Worm (Caenorhabditis elegans) whole organism, early embryonic: ENCODE results near the gene B0280.17.

Experiments used
- F13C5.2 ChIP-seq: sonication (generic microtip); optimal IDR thresholded peaks from 2 replicates; lab custom pipeline; 2017; ENCODE audit warnings: mild to moderate bottlenecking, missing genetic modification characterization, inconsistent platforms, missing compliant biosample characterization
- ceh-13 ChIP-seq: fragments of 200-800 bp; sonication (Bioruptor generic); optimal IDR thresholded peaks from 2 replicates; lab custom pipeline; 2018; ENCODE audit warnings: mild to moderate bottlenecking, missing genetic modification characterization, missing compliant biosample characterization
- ceh-36 ChIP-seq: sonication (generic microtip); optimal IDR thresholded peaks from 2 replicates; lab custom pipeline; 2016; ENCODE audit warnings: missing genetic modification characterization, inconsistent platforms, missing compliant biosample characterization
- flt-1 ChIP-seq: fragments of 200-800 bp; sonication (Bioruptor generic); IDR thresholded peaks from 2 replicates; pipeline ENCODE4 v1.3.6; 2022; ENCODE audit warnings: missing genetic modification characterization, missing compliant biosample characterization
- hmbx-1 ChIP-seq: sonication (generic microtip); optimal IDR thresholded peaks from 2 replicates; lab custom pipeline; 2016; ENCODE audit warnings: mild to moderate bottlenecking, missing genetic modification characterization, missing compliant biosample characterization
- hnd-1 ChIP-seq: sonication (generic microtip); optimal IDR thresholded peaks from 2 replicates; lab custom pipeline; 2016; ENCODE audit warnings: missing genetic modification characterization, missing compliant biosample characterization
- sea-1 ChIP-seq: fragments of 200-800 bp; sonication (Bioruptor generic); conservative IDR thresholded peaks from 2 replicates; pipeline ENCODE4 v1.3.6; 2022; ENCODE audit warnings: missing genetic modification characterization, missing compliant biosample characterization

B0280.17 gene

DNA sequence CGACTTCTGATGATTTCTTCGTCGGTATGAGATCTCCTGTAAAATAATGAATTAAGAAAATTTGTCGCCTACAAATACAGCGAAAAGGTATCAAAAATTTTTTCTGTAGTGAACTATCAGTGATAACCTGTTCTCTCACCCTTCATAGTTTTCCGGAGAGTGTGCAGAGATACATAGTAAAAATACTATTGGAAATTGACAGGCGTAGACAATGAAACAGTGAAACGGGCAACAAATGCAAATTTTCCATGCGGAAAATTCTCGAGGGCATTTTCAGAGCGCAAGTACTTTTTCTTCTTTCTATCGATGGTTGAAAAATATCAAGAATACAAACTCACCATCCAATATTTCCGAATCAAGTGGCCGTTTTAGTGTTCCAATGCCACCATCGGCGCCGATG, 48.7 kb downstream of the B0280.17 start:
- TF ChIP-seq F13C5.2: no peak
- no peak for TF ChIP-seq flt-1
- no peak for TF ChIP-seq ceh-36
- no peak for TF ChIP-seq sea-1 (GFP tag; lab: Robert Waterston, UW)
- TF ChIP-seq hnd-1 (tag; lab: Kevin White, UChicago): no peak
- TF ChIP-seq ceh-13: no peak
- TF ChIP-seq hmbx-1 (tag; lab: Kevin White, UChicago): no peak
